Worm (Caenorhabditis elegans) whole organism, L4 larva: Measurements from ENCODE around the gene C40A11.3.
A peak's percentile ranks its signal among the peaks of the same experiment; 100 is the strongest.
"Not testable (repeated sequence)": the region's sequence is repeated elsewhere in the genome, so short reads cannot be mapped to it uniquely, and the experiment has no call there.

Experiments
- D1046.2 ChIP-seq: fragments of 200-800 bp; sonication (Bioruptor generic); IDR thresholded peaks from 2 replicates; pipeline ENCODE4 v1.3.6; 2022; ENCODE audit warnings: missing genetic modification characterization, missing compliant biosample characterization
- F10B5.3 ChIP-seq: sonication (generic microtip); optimal IDR thresholded peaks from 2 replicates; lab custom pipeline; 2016; ENCODE audit warnings: mild to moderate bottlenecking, missing genetic modification characterization, missing compliant biosample characterization
- F37D6.2 ChIP-seq: sonication (generic microtip); optimal IDR thresholded peaks from 2 replicates; lab custom pipeline; 2016; ENCODE audit warnings: mild to moderate bottlenecking, missing genetic modification characterization, missing compliant biosample characterization
- Y48G9A.11 ChIP-seq: fragments of 200-800 bp; sonication (Bioruptor generic); IDR thresholded peaks from 2 replicates; pipeline ENCODE4 v1.3.6; 2022; ENCODE audit warnings: missing genetic modification reagents, missing genetic modification characterization, missing compliant biosample characterization
- Y75B8A.6 ChIP-seq: fragments of 200-800 bp; sonication (Bioruptor generic); IDR thresholded peaks from 2 replicates; pipeline ENCODE4 v1.3.6; 2022; ENCODE audit warnings: missing genetic modification reagents, missing genetic modification characterization, missing compliant biosample characterization
- ZK546.5 ChIP-seq, 2 experiments: sonication (generic microtip); optimal IDR thresholded peaks; 2 replicates each; lab custom pipeline; 2017; ENCODE audit warnings: missing biosample characterization in 2 of 2, missing genetic modification characterization in 2 of 2
- aha-1 ChIP-seq: fragments of 150-350 bp; peaks from one replicate; lab custom pipeline; 2014; ENCODE audit warnings: missing biosample characterization, missing genetic modification characterization
- aly-2 ChIP-seq: sonication (generic microtip); optimal IDR thresholded peaks from 2 replicates; lab custom pipeline; 2018; ENCODE audit warnings: missing biosample characterization, missing genetic modification characterization
- ceh-44 ChIP-seq: fragments of 200-800 bp; sonication (Bioruptor generic); IDR thresholded peaks from 2 replicates; pipeline ENCODE4 v1.3.6; 2022; ENCODE audit warnings: missing genetic modification reagents, missing genetic modification characterization, missing compliant biosample characterization
- ces-1 ChIP-seq: fragments of 150-350 bp; sonication (generic microtip); optimal IDR thresholded peaks from 4 replicates; lab custom pipeline; 2014; ENCODE audit warnings: missing biosample characterization, missing genetic modification reagents, missing genetic modification characterization
- ctbp-1 ChIP-seq: fragments of 200-800 bp; sonication (Bioruptor generic); IDR thresholded peaks from 2 replicates; pipeline ENCODE4 v1.3.6; 2022; ENCODE audit warnings: missing genetic modification reagents, missing genetic modification characterization, missing compliant biosample characterization
- daf-12 ChIP-seq: fragments of 150-350 bp; optimal IDR thresholded peaks from 2 replicates; lab custom pipeline; 2014; ENCODE audit warnings: missing biosample characterization, missing genetic modification reagents, missing genetic modification characterization
- fkh-10 ChIP-seq: fragments of 150-350 bp; optimal IDR thresholded peaks from 2 replicates; lab custom pipeline; 2014; ENCODE audit warnings: missing biosample characterization, missing genetic modification reagents, missing genetic modification characterization
- hif-1 ChIP-seq, 2 experiments: sonication (generic microtip); optimal IDR thresholded peaks; 2 replicates each; lab custom pipeline; 2016 to 2017; ENCODE audit warnings: missing compliant biosample characterization in 2 of 2, missing genetic modification characterization in 2 of 2, missing genetic modification reagents in 2 of 2, missing genotype in 2 of 2, mild to moderate bottlenecking in 1 of 2
- hlh-30 ChIP-seq: sonication (generic microtip); optimal IDR thresholded peaks from 2 replicates; lab custom pipeline; 2017; ENCODE audit warnings: antibody characterized with exemption, mild to moderate bottlenecking, missing genetic modification characterization, missing compliant biosample characterization; ENCODE audit not compliant: insufficient read depth
- lin-1 ChIP-seq: fragments of 200-800 bp; sonication (Bioruptor generic); IDR thresholded peaks from 2 replicates; pipeline ENCODE4 v1.3.6; 2022; ENCODE audit warnings: missing genetic modification reagents, missing genetic modification characterization, missing compliant biosample characterization
- lin-15B ChIP-seq: fragments of 150-350 bp; sonication (generic microtip); optimal IDR thresholded peaks from 3 replicates; lab custom pipeline; 2014; ENCODE audit warnings: missing biosample characterization, missing genetic modification characterization
- lir-3 ChIP-seq: sonication (generic microtip); optimal IDR thresholded peaks from 2 replicates; lab custom pipeline; 2016; ENCODE audit warnings: mild to moderate bottlenecking, missing genetic modification characterization, missing compliant biosample characterization
- madf-5 ChIP-seq, 2 experiments: fragments of 200-800 bp; sonication (Bioruptor generic); IDR thresholded peaks; 2 replicates each; pipeline ENCODE4 v1.3.6; 2022; ENCODE audit warnings: missing compliant biosample characterization in 2 of 2, missing genetic modification characterization in 2 of 2
- mes-2 ChIP-seq: sonication (generic microtip); optimal IDR thresholded peaks from 2 replicates; lab custom pipeline; 2016; ENCODE audit warnings: missing genotype, mild to moderate bottlenecking, missing genetic modification characterization, missing compliant biosample characterization; ENCODE audit not compliant: poor library complexity, severe bottlenecking
- nhr-10 ChIP-seq: fragments of 150-350 bp; optimal IDR thresholded peaks from 2 replicates; lab custom pipeline; 2014; ENCODE audit warnings: missing biosample characterization, missing genetic modification characterization
- nhr-237 ChIP-seq: sonication (generic microtip); optimal IDR thresholded peaks from 2 replicates; lab custom pipeline; 2017; ENCODE audit warnings: missing biosample characterization, missing genetic modification characterization
- nhr-25 ChIP-seq: sonication (generic microtip); optimal IDR thresholded peaks from 2 replicates; lab custom pipeline; 2017; ENCODE audit warnings: missing genetic modification characterization, mild to moderate bottlenecking, missing compliant biosample characterization, antibody characterized with exemption, moderate library complexity, borderline replicate concordance; ENCODE audit not compliant: insufficient read depth
- nhr-28 ChIP-seq: fragments of 150-350 bp; optimal IDR thresholded peaks from 2 replicates; lab custom pipeline; 2014; ENCODE audit warnings: missing biosample characterization, missing genetic modification characterization
- nhr-41 ChIP-seq: fragments of 200-800 bp; sonication (Bioruptor generic); IDR thresholded peaks from 2 replicates; pipeline ENCODE4 v1.3.6; 2022; ENCODE audit warnings: missing genetic modification reagents, missing genetic modification characterization, missing compliant biosample characterization
- php-3 ChIP-seq: fragments of 200-800 bp; sonication (Bioruptor generic); IDR thresholded peaks from 2 replicates; pipeline ENCODE4 v1.3.6; 2022; ENCODE audit warnings: missing genetic modification reagents, missing genetic modification characterization, missing compliant biosample characterization
- pqm-1 ChIP-seq: sonication (generic microtip); optimal IDR thresholded peaks from 2 replicates; lab custom pipeline; 2017; ENCODE audit warnings: missing biosample characterization, missing genetic modification characterization
- saeg-2 ChIP-seq: fragments of 200-800 bp; sonication (Bioruptor generic); IDR thresholded peaks from 2 replicates; pipeline ENCODE4 v1.3.6; 2022; ENCODE audit warnings: missing genetic modification reagents, missing genetic modification characterization, missing compliant biosample characterization
- set-16 ChIP-seq: fragments of 200-800 bp; sonication (Bioruptor generic); IDR thresholded peaks from 2 replicates; pipeline ENCODE4 v1.3.6; 2022; ENCODE audit warnings: missing genetic modification reagents, missing genetic modification characterization, missing compliant biosample characterization
- spr-1 ChIP-seq: sonication (generic microtip); optimal IDR thresholded peaks from 2 replicates; lab custom pipeline; 2016; ENCODE audit warnings: mild to moderate bottlenecking, missing genetic modification characterization, missing compliant biosample characterization
- spr-3 ChIP-seq: fragments of 200-800 bp; sonication (Bioruptor generic); optimal IDR thresholded peaks from 2 replicates; lab custom pipeline; 2018; ENCODE audit warnings: mild to moderate bottlenecking, missing genetic modification characterization, missing compliant biosample characterization
- tra-1 ChIP-seq: fragments of 200-800 bp; sonication (Bioruptor generic); IDR thresholded peaks from 2 replicates; pipeline ENCODE4 v1.3.6; 2022; ENCODE audit warnings: missing genetic modification reagents, missing genetic modification characterization, missing compliant biosample characterization
- unc-130 ChIP-seq: sonication (generic microtip); optimal IDR thresholded peaks from 2 replicates; lab custom pipeline; 2016; ENCODE audit warnings: missing genetic modification reagents, missing genetic modification characterization, missing compliant biosample characterization
- unc-62 ChIP-seq, 3 experiments: fragments of 150-350 bp in 1 of 3; sonication (generic microtip); optimal IDR thresholded peaks in 2 of 3; peaks in 1 of 3; 1 replicate in 1 of 3; 2 replicates in 2 of 3; lab custom pipeline; 2014 to 2017; ENCODE audit warnings: missing biosample characterization in 3 of 3, missing genetic modification characterization in 3 of 3, missing genetic modification reagents in 3 of 3, missing genotype in 1 of 3
- zip-11 ChIP-seq: fragments of 200-800 bp; sonication (Bioruptor generic); IDR thresholded peaks from 2 replicates; pipeline ENCODE4 v1.3.6; 2022; ENCODE audit warnings: missing genetic modification characterization, missing compliant biosample characterization

Gene C40A11.3

ce11 chrII:2145566-2145965 lies 4.6 kb downstream of the C40A11.3 start, which contains the start of gene C40A11.6:
TSS of gene C40A11.6 (minus strand) at chrII:2145666.
- TF ChIP-seq lin-1 (GFP tag; lab: Robert Waterston, UW): no peak
- no peak for TF ChIP-seq nhr-10 (tag; lab: Kevin White, UChicago)
- TF ChIP-seq nhr-237 (tag; lab: Kevin White, UChicago): no peak
- TF ChIP-seq aly-2 (tag; lab: Kevin White, UChicago): no peak
- TF ChIP-seq unc-130 (GFP tag; lab: Kevin White, UChicago): no peak
- no peak for TF ChIP-seq lin-15B (tag; lab: Kevin White, UChicago)

DNA sequence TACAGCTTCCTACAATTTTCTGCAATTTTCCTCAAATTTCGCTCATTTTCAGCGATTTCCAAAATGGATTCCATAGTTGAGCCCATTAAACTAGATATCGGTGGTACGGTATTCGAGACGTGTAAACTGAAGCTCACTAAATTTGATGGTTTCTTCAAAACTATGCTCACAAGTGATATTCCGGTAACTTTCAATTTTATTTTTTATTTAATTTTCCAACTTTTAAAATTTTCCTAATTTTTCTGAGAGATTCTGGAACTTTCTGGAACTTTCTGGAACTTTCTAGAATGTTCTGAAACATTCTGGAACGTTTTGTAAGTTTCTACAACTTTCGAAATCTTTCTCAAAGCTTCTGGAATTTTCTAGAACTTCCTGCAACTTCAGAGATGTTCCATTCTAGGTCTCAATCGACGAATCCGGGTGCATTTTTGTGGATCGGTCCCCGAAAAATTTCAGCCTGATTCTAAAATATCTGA lies 6.0 kb downstream of the C40A11.3 start, which contains the start of gene C40A11.2:
Gene C40A11.2, plus strand, starts transcription at position 51 of the 476 bp plus-strand sequence.
- no peak for TF ChIP-seq hif-1 (tag; optimal IDR thresholded peaks at IDR 0.05; lab: Kevin White, UChicago)
- no peak for TF ChIP-seq fkh-10 (GFP tag; lab: Kevin White, UChicago)
- TF ChIP-seq Y75B8A.6 (GFP tag; lab: Robert Waterston, UW): no peak
- TF ChIP-seq lin-15B (tag; lab: Kevin White, UChicago): no peak
- no peak for TF ChIP-seq F10B5.3 (tag; lab: Kevin White, UChicago)
- TF ChIP-seq ceh-44 (GFP tag; lab: Robert Waterston, UW): no peak
- TF ChIP-seq unc-62 (GFP tag; optimal IDR thresholded peaks at IDR 0.05 in 1 of 2; lab: Kevin White, UChicago): peak in 1 of 2 experiments; percentile 52
- TF ChIP-seq unc-62 (tag; optimal IDR thresholded peaks at IDR 0.05; lab: Kevin White, UChicago): no peak

- TF ChIP-seq aha-1 (tag; lab: Kevin White, UChicago) (peak; percentile 42), ces-1 (no peak), lin-1 (GFP tag; lab: Robert Waterston, UW) (no peak), D1046.2 (GFP tag; lab: Robert Waterston, UW) (no peak)
Measured at ce11 chrII:2150485-2150985, 9.6 kb downstream of the C40A11.3 start, which contains the start of the genes C40A11.7 and C40A11.8. TSS of gene C40A11.7 (minus strand) at chrII:2150585. TSS of gene C40A11.8 (minus strand) at chrII:2150935.

DNA sequence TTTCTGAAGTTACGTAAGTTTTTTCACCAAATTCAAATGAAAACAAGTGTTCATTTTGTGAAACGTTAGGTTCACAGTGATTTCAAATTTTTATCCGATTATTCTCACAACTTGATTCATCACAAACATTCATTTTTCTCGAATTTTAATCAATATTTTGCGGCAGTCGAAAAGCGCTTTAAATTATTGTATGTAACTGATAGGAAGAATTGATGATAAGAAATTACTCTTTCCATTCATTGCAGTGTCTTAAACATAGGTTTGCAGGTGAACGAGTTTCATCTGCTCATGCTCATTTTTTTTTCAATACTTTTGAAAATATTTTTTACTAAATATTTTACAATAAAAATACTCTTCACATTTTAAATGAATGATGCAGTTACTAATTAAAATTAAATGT lies 11.5 kb downstream of the C40A11.3 start:
- TF ChIP-seq F37D6.2 (tag; lab: Kevin White, UChicago): no peak
- TF ChIP-seq mes-2 (tag; lab: Kevin White, UChicago): no peak
- TF ChIP-seq ZK546.5 (tag; optimal IDR thresholded peaks at IDR 0.05; lab: Kevin White, UChicago): no peak
- peak; percentile 14 for TF ChIP-seq nhr-28 (tag; lab: Kevin White, UChicago)
- no peak for TF ChIP-seq spr-3 (GFP tag; lab: Kevin White, UChicago)
- TF ChIP-seq lir-3 (tag; lab: Kevin White, UChicago): no peak
- peak; percentile 51 for TF ChIP-seq pqm-1 (tag; lab: Kevin White, UChicago)

- TF ChIP-seq Y48G9A.11 (GFP tag; lab: Robert Waterston, UW); saeg-2 (GFP tag; lab: Robert Waterston, UW); spr-1 (tag; lab: Kevin White, UChicago): not testable (repeated sequence)
Measured at ce11 chrII:2153708-2154107, 12.8 kb downstream of the C40A11.3 start, which contains the start of gene math-18. TSS of gene math-18 (plus strand) at chrII:2154008.

DNA sequence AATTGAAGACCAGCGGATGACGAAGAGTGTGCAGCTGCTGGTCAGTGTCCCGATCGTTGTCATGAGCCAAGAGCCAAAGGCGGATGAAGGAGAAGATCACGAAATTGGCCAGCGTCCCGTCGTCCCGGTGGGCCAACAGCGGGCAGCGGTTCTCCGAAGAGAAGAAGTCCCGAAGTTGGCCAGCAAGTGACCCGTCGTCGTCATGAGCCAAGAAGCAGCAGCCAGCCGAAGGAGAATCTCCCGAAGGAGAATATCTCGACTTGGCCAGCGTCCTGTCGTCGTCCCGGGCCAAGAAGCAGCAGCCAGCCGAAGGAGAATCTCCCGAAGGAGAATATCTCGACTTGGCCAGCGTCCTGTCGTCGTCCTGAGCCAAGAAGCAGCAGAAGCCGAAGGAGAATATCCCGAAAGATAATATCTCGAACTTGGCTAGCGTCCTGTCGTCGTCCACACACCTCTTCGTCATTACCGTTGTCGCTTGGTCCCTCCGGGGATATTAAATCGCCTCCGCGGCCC lies 22.5 kb downstream of the C40A11.3 start, which contains the start of gene C33C12.11:
Gene C33C12.11, minus strand, starts transcription at position 463 of the 513 bp plus-strand sequence.
- TF ChIP-seq set-16 (GFP tag; lab: Robert Waterston, UW): peak; percentile 87

DNA sequence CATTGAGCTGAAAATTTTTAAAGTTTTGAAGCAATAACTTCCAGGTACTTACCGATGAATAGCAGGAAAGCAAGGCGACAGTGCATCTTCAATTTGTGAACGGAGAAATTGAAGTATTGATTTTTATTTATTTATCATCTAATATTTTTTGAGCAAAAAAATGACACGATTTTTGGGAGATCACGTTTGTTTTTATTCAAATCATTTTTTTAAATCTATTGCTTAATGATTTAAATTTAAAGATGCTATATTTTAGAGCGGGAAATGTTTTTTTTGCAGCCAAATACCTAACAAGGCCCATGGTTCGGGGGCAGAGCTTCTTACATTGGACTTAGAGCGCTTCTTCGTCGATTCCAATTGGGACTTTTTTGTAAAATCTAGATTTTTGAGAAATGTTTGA lies 25.5 kb downstream of the C40A11.3 start, which contains the start of gene C33C12.4:
Gene C33C12.4, minus strand, starts transcription at position 101 of the 400 bp plus-strand sequence.
- TF ChIP-seq daf-12 (tag; lab: Kevin White, UChicago) (no peak), lin-1 (GFP tag; lab: Robert Waterston, UW) (no peak), fkh-10 (GFP tag; lab: Kevin White, UChicago) (no peak), nhr-41 (GFP tag; lab: Robert Waterston, UW) (no peak), set-16 (GFP tag; lab: Robert Waterston, UW) (no peak), madf-5 (GFP tag; IDR thresholded peaks at IDR 0.05; lab: Robert Waterston, UW) (no peak), aha-1 (tag; lab: Kevin White, UChicago) (no peak), mes-2 (tag; lab: Kevin White, UChicago) (no peak), ctbp-1 (GFP tag; lab: Robert Waterston, UW) (no peak), hlh-30 (tag; lab: Kevin White, UChicago) (no peak), php-3 (no peak), tra-1 (GFP tag; lab: Robert Waterston, UW) (no peak), nhr-28 (tag; lab: Kevin White, UChicago) (no peak), saeg-2 (GFP tag; lab: Robert Waterston, UW) (no peak), zip-11 (no peak), nhr-25 (tag; lab: Kevin White, UChicago) (no peak)
